Worm (Caenorhabditis elegans): Measurements from ENCODE around the gene cyp-35A5.

DNA sequence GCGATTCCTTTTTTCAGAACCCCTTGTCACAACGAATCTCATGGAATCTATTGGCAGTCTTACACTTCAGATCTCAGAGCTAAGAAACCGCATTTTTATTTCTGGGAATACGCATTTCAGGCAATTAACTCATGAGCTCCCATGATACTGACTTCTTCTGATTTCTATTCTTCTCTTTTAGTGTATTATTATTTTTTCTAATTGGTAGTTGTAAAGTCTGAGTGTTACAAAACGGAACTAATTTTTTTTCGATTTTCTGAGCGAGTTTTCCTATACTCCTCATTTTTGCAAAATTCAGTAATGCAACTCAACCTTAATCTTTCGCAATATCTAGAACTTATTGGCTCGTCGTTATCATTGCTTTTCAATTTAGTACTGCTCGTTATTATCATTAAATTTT lies 38.2 kb downstream of the cyp-35A5 start, which contains the start of gene str-82:
- TF ChIP-seq hlh-30 (tag; optimal IDR thresholded peaks at IDR 0.05; ENCODE audit: insufficient read depth) (no peak), elt-2 (tag; optimal IDR thresholded peaks at IDR 0.05) (no peak), ttx-3 (tag; optimal IDR thresholded peaks at IDR 0.05) (no peak), ceh-24 (tag; optimal IDR thresholded peaks at IDR 0.05) (no peak), unc-86 (tag; optimal IDR thresholded peaks at IDR 0.05) (no peak), nfya-1 (tag; optimal IDR thresholded peaks at IDR 0.05) (no peak), F13H6.1 (tag; optimal IDR thresholded peaks at IDR 0.05) (no peak), pha-4 (tag; optimal IDR thresholded peaks at IDR 0.05) (no peak), fkh-10 (GFP tag; optimal IDR thresholded peaks at IDR 0.05) (no peak), hlh-8 (tag; optimal IDR thresholded peaks at IDR 0.05) (no peak), pqm-1 (tag; optimal IDR thresholded peaks at IDR 0.05) (no peak), zip-5 (tag; optimal IDR thresholded peaks at IDR 0.05) (no peak)

Data from whole organism, late embryonic.